Worm (Caenorhabditis elegans) whole organism, L2 larva: ENCODE data around the gene F11C7.2.

Experiments
- alr-1 ChIP-seq: fragments of 150-350 bp; optimal IDR thresholded peaks from 2 replicates; lab custom pipeline; 2014; ENCODE audit warnings: missing biosample characterization, missing genetic modification characterization
- ama-1 ChIP-seq: fragments of 150-350 bp; optimal IDR thresholded peaks from 2 replicates; lab custom pipeline; 2018; ENCODE audit warnings: inconsistent platforms
- lin-39 ChIP-seq: fragments of 150-350 bp; optimal IDR thresholded peaks from 2 replicates; lab custom pipeline; 2014; ENCODE audit warnings: missing biosample characterization, missing genetic modification reagents, missing genetic modification characterization
- unc-55 ChIP-seq: fragments of 150-350 bp; sonication (generic microtip); optimal IDR thresholded peaks from 3 replicates; lab custom pipeline; 2014; ENCODE audit warnings: missing biosample characterization, missing genetic modification reagents, missing genetic modification characterization
- unc-62 ChIP-seq: fragments of 150-350 bp; optimal IDR thresholded peaks from 2 replicates; lab custom pipeline; 2014; ENCODE audit warnings: missing biosample characterization, missing genetic modification reagents, missing genetic modification characterization
- ztf-11 ChIP-seq: sonication (generic microtip); optimal IDR thresholded peaks from 2 replicates; lab custom pipeline; 2017; ENCODE audit warnings: missing biosample characterization, missing genetic modification characterization

ce11 chrX:17400425-17400824 lies 3.8 kb downstream of the F11C7.2 start:
- no peak for TF ChIP-seq lin-39
- no peak for TF ChIP-seq unc-55
- TF ChIP-seq ama-1 (lab: Kevin White, UChicago) = no peak
- no peak for TF ChIP-seq alr-1 (tag; lab: Kevin White, UChicago)
- TF ChIP-seq unc-62 (GFP tag; lab: Kevin White, UChicago) = no peak
- TF ChIP-seq ztf-11 (tag; lab: Kevin White, UChicago) = no peak
